Worm (Caenorhabditis elegans) whole organism, L1 larva: Measurements from ENCODE around the gene col-131.

Source experiments
- C04F5.9 ChIP-seq: sonication (generic microtip); optimal IDR thresholded peaks from 2 replicates; lab custom pipeline; 2016; ENCODE audit warnings: missing genetic modification characterization, missing compliant biosample characterization
- C16A3.4 ChIP-seq: fragments of 150-350 bp; optimal IDR thresholded peaks from 2 replicates; lab custom pipeline; 2014; ENCODE audit warnings: missing biosample characterization, missing genetic modification characterization
- F16B12.6 ChIP-seq: fragments of 150-350 bp; optimal IDR thresholded peaks from 2 replicates; lab custom pipeline; 2014; ENCODE audit warnings: missing biosample characterization, missing genetic modification characterization
- Y116A8C.19 ChIP-seq: sonication (generic microtip); optimal IDR thresholded peaks from 2 replicates; lab custom pipeline; 2016; ENCODE audit warnings: missing compliant biosample characterization, missing genetic modification characterization, borderline replicate concordance
- aha-1 ChIP-seq: fragments of 150-350 bp; optimal IDR thresholded peaks from 2 replicates; lab custom pipeline; 2014; ENCODE audit warnings: missing biosample characterization, missing genetic modification characterization
- alr-1 ChIP-seq: fragments of 200-800 bp; sonication (Bioruptor generic); optimal IDR thresholded peaks from 2 replicates; lab custom pipeline; 2018; ENCODE audit warnings: borderline replicate concordance, mild to moderate bottlenecking, missing genetic modification characterization, missing compliant biosample characterization
- aly-2 ChIP-seq: fragments of 150-350 bp; optimal IDR thresholded peaks from 2 replicates; lab custom pipeline; 2014; ENCODE audit warnings: missing biosample characterization, missing genetic modification characterization
- ama-1 ChIP-seq: fragments of 150-350 bp; optimal IDR thresholded peaks from 2 replicates; lab custom pipeline; 2014
- blmp-1 ChIP-seq: fragments of 150-350 bp; optimal IDR thresholded peaks from 2 replicates; lab custom pipeline; 2014; ENCODE audit warnings: missing biosample characterization, missing genetic modification characterization
- ceh-82 ChIP-seq, 3 experiments: fragments of 150-350 bp in 1 of 3; sonication (generic microtip) in 2 of 3; optimal IDR thresholded peaks; 2 replicates each; lab custom pipeline; 2014 to 2017; ENCODE audit warnings: missing biosample characterization in 3 of 3, missing genetic modification characterization in 3 of 3
- ceh-88 ChIP-seq: fragments of 200-800 bp; sonication (Bioruptor generic); IDR thresholded peaks from 2 replicates; pipeline ENCODE4 v1.3.6; 2022; ENCODE audit warnings: missing genetic modification characterization, missing compliant biosample characterization
- dpl-1 ChIP-seq, 3 experiments: fragments of 150-350 bp in 2 of 3; sonication (generic microtip) in 1 of 3; optimal IDR thresholded peaks; 2 replicates each; lab custom pipeline; 2014 to 2017; ENCODE audit warnings: missing biosample characterization in 3 of 3, missing genetic modification characterization in 3 of 3, missing genetic modification reagents in 3 of 3
- efl-1 ChIP-seq, 4 experiments: fragments of 150-350 bp; optimal IDR thresholded peaks in 3 of 4; peaks in 1 of 4; 1 replicate in 1 of 4; 2 replicates in 3 of 4; lab custom pipeline; 2014; ENCODE audit warnings: missing biosample characterization in 2 of 4, missing genetic modification characterization in 2 of 4, missing genetic modification reagents in 2 of 4
- egl-13 ChIP-seq: sonication (generic microtip); optimal IDR thresholded peaks from 2 replicates; lab custom pipeline; 2016; ENCODE audit warnings: missing genotype, missing genetic modification reagents, missing genetic modification characterization, missing compliant biosample characterization
- egl-27 ChIP-seq, 2 experiments: fragments of 150-350 bp in 1 of 2; sonication (generic microtip); optimal IDR thresholded peaks; 3 replicates each; lab custom pipeline; 2017 to 2018; ENCODE audit warnings: missing biosample characterization in 2 of 2, missing genetic modification characterization in 2 of 2, missing genetic modification reagents in 2 of 2
- elt-2 ChIP-seq: sonication (generic microtip); optimal IDR thresholded peaks from 2 replicates; lab custom pipeline; 2016; ENCODE audit warnings: missing genetic modification characterization, mild to moderate bottlenecking, inconsistent platforms, missing compliant biosample characterization, missing genetic modification reagents
- elt-3 ChIP-seq, 6 experiments: fragments of 150-350 bp in 1 of 6; sonication (generic microtip); optimal IDR thresholded peaks; 2 replicates each; lab custom pipeline; 2017 to 2018; ENCODE audit warnings: missing biosample characterization in 6 of 6, missing genetic modification characterization in 6 of 6, inconsistent platforms in 1 of 6
- ets-5 ChIP-seq: fragments of 200-800 bp; sonication (Bioruptor generic); IDR thresholded peaks from 2 replicates; pipeline ENCODE4 v1.3.6; 2022; ENCODE audit warnings: missing genetic modification characterization, missing compliant biosample characterization
- grh-1 ChIP-seq: fragments of 200-800 bp; sonication (Bioruptor generic); IDR thresholded peaks from 2 replicates; pipeline ENCODE4 v1.3.6; 2022; ENCODE audit warnings: missing genetic modification reagents, missing genetic modification characterization, missing compliant biosample characterization
- hlh-17 ChIP-seq: fragments of 200-800 bp; sonication (Bioruptor generic); optimal IDR thresholded peaks from 2 replicates; lab custom pipeline; 2018; ENCODE audit warnings: missing genetic modification characterization, mild to moderate bottlenecking, missing compliant biosample characterization, moderate library complexity, borderline replicate concordance
- hlh-4 ChIP-seq: sonication (generic microtip); optimal IDR thresholded peaks from 2 replicates; lab custom pipeline; 2016; ENCODE audit warnings: mild to moderate bottlenecking, missing genetic modification characterization, missing compliant biosample characterization
- hpl-2 ChIP-seq: fragments of 150-350 bp; optimal IDR thresholded peaks from 2 replicates; lab custom pipeline; 2014; ENCODE audit warnings: missing biosample characterization, missing genetic modification reagents, missing genetic modification characterization
- irx-1 ChIP-seq: sonication (generic microtip); optimal IDR thresholded peaks from 2 replicates; lab custom pipeline; 2016; ENCODE audit warnings: missing genetic modification characterization, missing compliant biosample characterization
- jun-1 ChIP-seq: fragments of 150-350 bp; optimal IDR thresholded peaks from 2 replicates; lab custom pipeline; 2014; ENCODE audit warnings: missing biosample characterization, missing genetic modification reagents, missing genetic modification characterization
- lin-14 ChIP-seq: fragments of 200-800 bp; sonication (Bioruptor generic); optimal IDR thresholded peaks from 2 replicates; lab custom pipeline; 2018; ENCODE audit warnings: mild to moderate bottlenecking, missing genetic modification characterization, moderate library complexity, missing compliant biosample characterization
- lin-35 ChIP-seq, 2 experiments: fragments of 150-350 bp; optimal IDR thresholded peaks; 2 replicates each; lab custom pipeline; 2014; ENCODE audit warnings: missing biosample characterization in 2 of 2, missing genetic modification characterization in 2 of 2, missing genetic modification reagents in 2 of 2
- lsy-2 ChIP-seq, 2 experiments: fragments of 150-350 bp; optimal IDR thresholded peaks; 2 replicates each; lab custom pipeline; 2014; ENCODE audit warnings: missing biosample characterization in 2 of 2, missing genetic modification characterization in 2 of 2
- mdl-1 ChIP-seq, 2 experiments: fragments of 150-350 bp; optimal IDR thresholded peaks; 2 replicates each; lab custom pipeline; 2014 to 2017; ENCODE audit warnings: missing biosample characterization in 2 of 2, missing genetic modification characterization in 2 of 2, inconsistent platforms in 1 of 2
- nhr-12 ChIP-seq: sonication (generic microtip); optimal IDR thresholded peaks from 2 replicates; lab custom pipeline; 2017; ENCODE audit warnings: missing biosample characterization, missing genetic modification characterization
- nhr-19 ChIP-seq: fragments of 200-800 bp; sonication (Bioruptor generic); conservative IDR thresholded peaks from 2 replicates; pipeline ENCODE4 v1.3.6; 2022; ENCODE audit warnings: missing genetic modification characterization, missing compliant biosample characterization
- nhr-20 ChIP-seq: sonication (generic microtip); optimal IDR thresholded peaks from 2 replicates; lab custom pipeline; 2016; ENCODE audit warnings: mild to moderate bottlenecking, missing genetic modification characterization, missing compliant biosample characterization
- nhr-71 ChIP-seq: sonication (generic microtip); optimal IDR thresholded peaks from 2 replicates; lab custom pipeline; 2016; ENCODE audit warnings: mild to moderate bottlenecking, missing genetic modification characterization, moderate library complexity, missing compliant biosample characterization
- nhr-76 ChIP-seq: sonication (generic microtip); optimal IDR thresholded peaks from 2 replicates; lab custom pipeline; 2017; ENCODE audit warnings: missing biosample characterization, missing genetic modification characterization
- nhr-85 ChIP-seq: sonication (generic microtip); peaks from one replicate; lab custom pipeline; 2016; ENCODE audit warnings: missing genetic modification characterization, inconsistent platforms, missing compliant biosample characterization
- nhr-90 ChIP-seq: sonication (generic microtip); optimal IDR thresholded peaks from 2 replicates; lab custom pipeline; 2016; ENCODE audit warnings: mild to moderate bottlenecking, missing genetic modification characterization, missing compliant biosample characterization; ENCODE audit not compliant: poor library complexity
- pag-3 ChIP-seq: sonication (generic microtip); optimal IDR thresholded peaks from 2 replicates; lab custom pipeline; 2017; ENCODE audit warnings: missing genetic modification characterization, mild to moderate bottlenecking, missing compliant biosample characterization, antibody characterized with exemption, borderline replicate concordance; ENCODE audit not compliant: insufficient read depth
- rnt-1 ChIP-seq: sonication (generic microtip); optimal IDR thresholded peaks from 2 replicates; lab custom pipeline; 2016; ENCODE audit warnings: mild to moderate bottlenecking, missing genetic modification characterization, moderate library complexity, missing compliant biosample characterization
- skn-1 ChIP-seq: fragments of 150-350 bp; optimal IDR thresholded peaks from 2 replicates; lab custom pipeline; 2014; ENCODE audit warnings: missing biosample characterization, missing genetic modification characterization
- snu-23 ChIP-seq: sonication (generic microtip); optimal IDR thresholded peaks from 2 replicates; lab custom pipeline; 2016; ENCODE audit warnings: missing genetic modification characterization, missing compliant biosample characterization
- sox-4 ChIP-seq: sonication (generic microtip); optimal IDR thresholded peaks from 2 replicates; lab custom pipeline; 2016; ENCODE audit warnings: missing genetic modification characterization, missing compliant biosample characterization
- sptf-1 ChIP-seq: fragments of 150-350 bp; optimal IDR thresholded peaks from 2 replicates; lab custom pipeline; 2014; ENCODE audit warnings: missing biosample characterization, missing genetic modification characterization
- tlp-1 ChIP-seq: fragments of 150-350 bp; optimal IDR thresholded peaks from 2 replicates; lab custom pipeline; 2014; ENCODE audit warnings: missing biosample characterization, missing genetic modification characterization
- unc-130 ChIP-seq: fragments of 150-350 bp; optimal IDR thresholded peaks from 2 replicates; lab custom pipeline; 2017; ENCODE audit warnings: missing biosample characterization, missing genetic modification characterization, inconsistent platforms
- unc-62 ChIP-seq: fragments of 150-350 bp; optimal IDR thresholded peaks from 2 replicates; lab custom pipeline; 2014; ENCODE audit warnings: missing biosample characterization, missing genetic modification reagents, missing genetic modification characterization
- zag-1 ChIP-seq: fragments of 150-350 bp; optimal IDR thresholded peaks from 2 replicates; lab custom pipeline; 2014; ENCODE audit warnings: missing biosample characterization, missing genetic modification characterization
- ztf-4 ChIP-seq: fragments of 150-350 bp; optimal IDR thresholded peaks from 2 replicates; lab custom pipeline; 2014; ENCODE audit warnings: missing biosample characterization, missing genetic modification characterization

The col-131 gene

DNA sequence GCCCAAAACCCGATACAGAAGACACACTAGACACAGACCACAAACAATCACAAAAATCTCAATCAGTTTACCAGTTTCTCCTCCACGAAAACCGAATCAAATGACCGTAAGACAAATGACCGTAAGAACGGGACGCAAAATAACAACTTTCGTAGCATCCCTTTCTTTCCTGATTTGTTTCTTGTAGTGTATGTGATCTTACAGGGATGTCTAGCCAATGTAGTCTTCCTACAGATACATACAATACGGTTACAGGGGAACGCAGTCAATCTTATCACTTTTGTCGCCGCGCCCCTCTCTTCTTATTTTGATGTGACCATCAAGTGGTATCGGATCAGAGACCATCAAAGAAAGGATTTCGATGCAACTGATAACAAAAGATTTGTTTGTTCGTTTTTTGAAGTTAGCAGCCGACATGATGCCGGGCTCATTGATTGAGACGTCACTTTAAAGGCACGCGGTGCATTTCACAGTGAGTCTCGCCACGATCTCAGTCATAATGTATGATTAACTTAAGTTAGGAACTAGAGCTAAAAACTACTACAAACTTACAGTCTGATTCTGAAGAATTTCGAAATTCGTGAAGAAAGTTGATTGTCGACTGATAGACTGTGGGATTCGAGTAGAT lies 8.6 kb upstream of the col-131 start:
- no peak for TF ChIP-seq Y116A8C.19 (tag; lab: Kevin White, UChicago)
- no peak for TF ChIP-seq zag-1 (tag; lab: Kevin White, UChicago)
- TF ChIP-seq lsy-2 (tag; optimal IDR thresholded peaks at IDR 0.05; lab: Kevin White, UChicago): no peak
- TF ChIP-seq irx-1 (tag; lab: Kevin White, UChicago): no peak
- TF ChIP-seq nhr-85 (tag; lab: Kevin White, UChicago): peak; percentile 93
- TF ChIP-seq nhr-20 (tag; lab: Kevin White, UChicago): peak; percentile 65
- TF ChIP-seq nhr-90 (tag; lab: Kevin White, UChicago): peak; percentile 38
- TF ChIP-seq lin-35 (GFP tag; optimal IDR thresholded peaks at IDR 0.05; lab: Kevin White, UChicago): peak in 1 of 2 experiments; percentile 45
- TF ChIP-seq mdl-1 (tag; optimal IDR thresholded peaks at IDR 0.05; lab: Kevin White, UChicago): peak in 1 of 2 experiments; percentile 32
- peak in 4 of 6 experiments; percentile 14 to 67 (median 36) for TF ChIP-seq elt-3 (tag; optimal IDR thresholded peaks at IDR 0.05; lab: Kevin White, UChicago)
- TF ChIP-seq C04F5.9 (tag; lab: Kevin White, UChicago): no peak
- TF ChIP-seq C16A3.4 (tag; lab: Kevin White, UChicago): no peak
- TF ChIP-seq egl-27 (tag; optimal IDR thresholded peaks at IDR 0.05; lab: Kevin White, UChicago): no peak
- no peak for TF ChIP-seq ceh-82 (tag; optimal IDR thresholded peaks at IDR 0.05; lab: Kevin White, UChicago)
- peak in 1 of 3 experiments; percentile 3 for TF ChIP-seq dpl-1 (GFP tag; optimal IDR thresholded peaks at IDR 0.05; lab: Kevin White, UChicago)
- TF ChIP-seq blmp-1 (tag; lab: Kevin White, UChicago): peak; percentile 69
- TF ChIP-seq hlh-17: no peak
- no peak for TF ChIP-seq unc-62 (GFP tag; lab: Kevin White, UChicago)
- peak; percentile 42 for TF ChIP-seq snu-23
- 0 out of 2 replicates have a peak, but pooled peaks have one; percentile 8 for TF ChIP-seq grh-1 (GFP tag; lab: Robert Waterston, UW)
- peak; percentile 63 for TF ChIP-seq nhr-71 (tag; lab: Kevin White, UChicago)
- TF ChIP-seq lin-14 (GFP tag; lab: Kevin White, UChicago): peak; percentile 71
- TF ChIP-seq aly-2: no peak
- TF ChIP-seq ztf-4: peak; percentile 3
- peak; percentile 34; the same call in 1 of the 2 replicates for TF ChIP-seq nhr-19 (GFP tag; lab: Robert Waterston, UW)
- TF ChIP-seq sox-4 (tag; lab: Kevin White, UChicago): no peak

DNA sequence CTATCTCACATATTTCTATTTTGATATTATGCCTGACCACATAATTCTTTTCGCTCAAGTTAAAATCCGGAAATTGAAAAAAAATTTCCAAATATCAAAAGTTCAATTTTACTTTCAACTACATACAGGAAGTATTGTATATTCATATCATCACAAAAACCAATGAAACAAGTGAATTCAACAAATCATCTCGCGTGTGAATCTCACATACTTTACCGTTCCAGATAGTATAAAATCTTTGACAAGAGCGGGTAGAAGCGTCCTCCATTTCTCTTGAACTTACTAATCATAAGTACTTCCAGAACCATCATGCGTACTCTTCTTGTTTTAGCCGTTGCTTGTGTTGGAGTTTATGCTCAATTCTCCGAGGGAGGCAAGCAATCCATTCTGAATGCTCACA lies 4.3 kb upstream of the col-131 start, which contains the start of gene scl-8:
scl-8 (plus strand) TSS at position 301 of the 400 bp plus-strand sequence.
- TF ChIP-seq nhr-85 (tag; lab: Kevin White, UChicago) (no peak), hlh-4 (tag; lab: Kevin White, UChicago) (no peak), aha-1 (tag; lab: Kevin White, UChicago) (no peak), jun-1 (no peak), nhr-19 (GFP tag; lab: Robert Waterston, UW) (no peak), F16B12.6 (tag; lab: Kevin White, UChicago) (no peak), snu-23 (no peak), hpl-2 (GFP tag; lab: Kevin White, UChicago) (no peak), elt-2 (tag; lab: Kevin White, UChicago) (no peak), efl-1 (optimal IDR thresholded peaks at IDR 0.05; lab: Kevin White, UChicago) (no peak), efl-1 (GFP tag; optimal IDR thresholded peaks at IDR 0.05 in 1 of 2; lab: Kevin White, UChicago) (no peak), nhr-76 (no peak), alr-1 (no peak)

DNA sequence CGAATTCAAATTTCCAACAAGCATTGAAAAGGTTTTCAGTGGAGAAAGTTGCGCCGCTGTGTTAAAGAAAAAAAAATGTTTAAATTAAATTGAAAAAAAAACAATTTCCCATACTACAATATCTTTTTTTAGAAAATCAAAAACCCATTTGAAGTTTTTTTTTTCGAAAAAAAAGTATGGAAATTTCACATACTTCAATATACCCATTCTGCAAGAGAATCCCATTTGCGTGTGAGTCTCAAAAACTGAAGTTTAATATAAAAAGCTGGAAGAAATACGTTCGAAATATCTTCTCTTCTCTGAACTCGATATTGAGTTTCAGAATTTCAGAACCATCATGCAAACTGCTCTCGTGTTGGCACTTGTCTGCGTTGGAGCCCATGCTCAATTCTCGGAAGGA lies 3.0 kb upstream of the col-131 start, which contains the start of gene scl-7:
scl-7 (plus strand) TSS at position 301 of the 400 bp plus-strand sequence.
- no peak for TF ChIP-seq egl-13 (tag; lab: Kevin White, UChicago)
- TF ChIP-seq egl-27 (tag; optimal IDR thresholded peaks at IDR 0.05; lab: Kevin White, UChicago): no peak
- no peak for TF ChIP-seq nhr-76
- no peak for TF ChIP-seq skn-1 (tag; lab: Kevin White, UChicago)
- TF ChIP-seq pag-3 (tag; lab: Kevin White, UChicago): no peak
- TF ChIP-seq tlp-1 (tag; lab: Kevin White, UChicago): no peak
- TF ChIP-seq ama-1 (lab: Kevin White, UChicago): no peak
- no peak for TF ChIP-seq sptf-1 (tag; lab: Kevin White, UChicago)
- TF ChIP-seq Y116A8C.19 (tag; lab: Kevin White, UChicago): no peak
- no peak for TF ChIP-seq ceh-88
- no peak for TF ChIP-seq unc-130 (tag; lab: Kevin White, UChicago)
- TF ChIP-seq nhr-12 (tag; lab: Kevin White, UChicago): no peak
- TF ChIP-seq rnt-1 (tag; lab: Kevin White, UChicago): no peak
- no peak for TF ChIP-seq unc-62 (GFP tag; lab: Kevin White, UChicago)
- TF ChIP-seq ets-5: no peak
- TF ChIP-seq, all 84 proteins: peak for 0
